Worm (Caenorhabditis elegans) whole organism, L4/young adult: Measurements from ENCODE around the gene catp-4.

Source experiments
- W03F9.2 ChIP-seq: fragments of 150-350 bp; optimal IDR thresholded peaks from 2 replicates; lab custom pipeline; 2014; ENCODE audit warnings: missing biosample characterization, missing genetic modification characterization
- dao-5 ChIP-seq: sonication (generic microtip); optimal IDR thresholded peaks from 2 replicates; lab custom pipeline; 2016; ENCODE audit warnings: missing genotype, missing genetic modification characterization, moderate library complexity, missing compliant biosample characterization
- him-1 ChIP-seq: sonication (generic microtip); optimal IDR thresholded peaks from 2 replicates; lab custom pipeline; 2016; ENCODE audit warnings: missing genotype, missing genetic modification reagents, missing genetic modification characterization, missing compliant biosample characterization

Gene catp-4

DNA sequence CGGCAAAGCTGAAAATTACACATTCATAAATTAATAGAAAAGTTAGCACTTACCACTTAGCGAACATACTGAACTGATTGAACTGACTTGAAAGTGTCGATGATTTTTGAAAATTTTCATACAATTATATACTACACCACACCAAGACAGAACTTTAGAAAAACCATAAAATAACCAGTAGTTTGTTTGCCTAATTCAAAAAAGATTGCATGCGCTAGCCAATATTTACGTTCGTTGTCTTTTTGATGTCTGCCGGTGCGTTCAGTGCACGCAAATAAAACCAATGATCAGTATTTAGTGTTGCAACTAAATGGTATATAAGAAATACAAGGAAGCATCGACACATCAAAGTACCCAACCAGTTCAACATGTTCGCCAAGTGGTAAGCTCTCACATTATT lies 12.8 kb upstream of the catp-4 start, which contains the start of the genes nspb-8 and nspb-9:
TSS of gene nspb-8 (minus strand) at position 101 of the 400 bp plus-strand sequence.
TSS of gene nspb-9 (plus strand) at position 311 of the 400 bp plus-strand sequence.
- TF ChIP-seq him-1 (no peak), W03F9.2 (tag; lab: Kevin White, UChicago) (no peak), dao-5 (tag; lab: Kevin White, UChicago) (no peak)

DNA sequence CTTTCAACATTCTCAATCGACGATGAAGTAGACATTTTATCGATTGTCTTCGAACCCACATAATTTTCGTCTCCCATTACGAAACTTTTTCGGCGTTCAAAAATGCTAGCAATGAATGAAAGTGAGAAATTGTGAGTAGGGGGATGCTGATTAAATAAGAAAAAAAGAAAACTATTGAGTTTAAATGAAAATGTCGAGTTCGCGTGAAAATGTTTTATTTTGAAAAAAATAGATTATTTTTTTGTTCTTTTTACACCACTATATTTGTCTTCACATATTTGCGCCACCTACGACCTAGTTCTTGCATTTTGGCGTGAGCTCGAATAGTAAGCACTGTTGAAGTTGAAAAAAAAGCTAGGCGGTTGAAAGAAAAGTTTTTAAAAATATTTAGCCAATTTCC lies 11.2 kb upstream of the catp-4 start, which contains the start of gene C01G12.3:
TSS of gene C01G12.3 (minus strand) at position 101 of the 400 bp plus-strand sequence.
- TF ChIP-seq dao-5 (tag; lab: Kevin White, UChicago) (no peak), W03F9.2 (tag; lab: Kevin White, UChicago) (no peak), him-1 (no peak)

DNA sequence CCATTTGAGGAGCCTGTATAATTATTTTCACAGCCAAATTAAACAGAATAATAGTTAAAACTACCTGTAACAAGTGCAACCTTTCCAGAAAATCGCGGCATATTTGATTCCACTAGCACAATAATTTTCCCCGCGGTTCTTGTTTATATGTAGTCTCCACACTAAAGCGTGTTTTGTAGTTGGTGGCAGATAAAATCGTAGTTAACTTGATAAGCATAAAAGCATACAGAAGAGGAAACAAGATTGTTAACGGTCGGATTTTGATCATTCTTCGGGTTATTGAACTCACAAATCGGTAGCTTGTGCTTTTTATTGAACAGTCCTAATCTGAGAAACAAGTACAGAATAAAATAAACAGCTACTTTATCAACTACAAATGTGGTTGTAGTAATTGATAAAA lies 6.0 kb upstream of the catp-4 start, which contains the start of gene C01G12.5:
TSS of gene C01G12.5 (minus strand) at position 101 of the 400 bp plus-strand sequence.
- TF ChIP-seq him-1: no peak
- no peak for TF ChIP-seq W03F9.2 (tag; lab: Kevin White, UChicago)
- no peak for TF ChIP-seq dao-5 (tag; lab: Kevin White, UChicago)

DNA sequence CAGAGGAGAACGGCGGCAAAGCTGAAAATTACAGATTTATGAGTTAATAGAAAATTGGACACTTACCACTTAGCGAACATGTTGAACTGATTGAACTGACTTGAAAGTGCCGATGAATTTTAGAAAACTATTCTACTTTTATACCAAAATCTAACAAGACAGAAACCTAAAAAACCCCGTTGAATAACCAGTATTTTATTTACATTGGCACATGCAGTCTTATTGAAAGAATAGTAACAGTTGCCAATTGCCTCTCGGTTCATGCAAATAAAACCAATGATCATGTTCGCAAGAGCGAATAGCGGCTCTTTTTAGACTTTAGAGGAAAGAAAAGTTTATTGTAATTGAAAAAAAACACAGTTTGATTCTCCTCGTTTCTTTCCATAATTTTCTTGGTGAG lies 5.2 kb upstream of the catp-4 start, which contains the start of gene nspb-10:
TSS of gene nspb-10 (minus strand) at position 101 of the 400 bp plus-strand sequence.
- no peak for TF ChIP-seq him-1
- no peak for TF ChIP-seq W03F9.2 (tag; lab: Kevin White, UChicago)
- no peak for TF ChIP-seq dao-5 (tag; lab: Kevin White, UChicago)

DNA sequence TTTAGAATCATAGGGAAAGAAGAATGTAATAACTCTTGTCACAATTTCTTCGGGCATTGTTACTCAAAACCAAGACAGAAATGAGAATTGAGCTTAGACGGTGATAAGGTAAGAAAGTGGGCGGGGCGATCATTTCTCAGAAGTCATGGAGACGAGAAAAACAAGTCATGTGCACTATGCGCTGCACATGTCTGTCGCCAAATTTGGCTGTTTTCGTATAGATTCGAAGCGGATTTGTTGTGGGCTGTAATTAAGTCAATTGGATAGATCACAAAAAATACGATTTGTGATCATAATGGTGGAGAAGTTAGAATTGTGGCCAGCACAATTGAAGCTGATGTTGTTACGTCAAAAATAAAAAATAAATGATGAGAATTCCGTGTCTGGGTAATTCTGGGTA lies 1.7 kb upstream of the catp-4 start, which contains the start of gene C01G12.7:
TSS of gene C01G12.7 (minus strand) at position 195 of the 400 bp plus-strand sequence.
- TF ChIP-seq dao-5 (tag; lab: Kevin White, UChicago) (no peak), him-1 (no peak), W03F9.2 (tag; lab: Kevin White, UChicago) (no peak)

DNA sequence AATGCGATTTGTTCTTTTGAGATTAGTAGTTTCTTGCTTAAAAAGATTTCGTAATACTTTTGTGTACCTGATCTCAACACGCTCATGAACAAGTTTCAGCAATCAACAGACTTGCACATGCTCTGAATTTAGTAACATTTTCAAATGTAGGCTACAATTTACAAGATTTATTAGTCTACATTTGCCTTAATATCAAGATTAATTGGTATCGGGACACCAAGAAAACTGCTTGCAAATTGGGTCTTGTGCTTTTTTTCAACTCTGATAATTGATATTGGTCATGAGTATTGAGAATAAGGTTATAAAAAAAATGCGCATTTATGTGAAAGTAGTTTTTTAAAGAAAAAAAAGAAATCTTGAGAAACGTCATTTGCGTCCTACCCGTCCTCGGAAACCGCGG lies 752 bp upstream of the catp-4 start:
- TF ChIP-seq W03F9.2 (tag; lab: Kevin White, UChicago): no peak
- no peak for TF ChIP-seq him-1
- no peak for TF ChIP-seq dao-5 (tag; lab: Kevin White, UChicago)

DNA sequence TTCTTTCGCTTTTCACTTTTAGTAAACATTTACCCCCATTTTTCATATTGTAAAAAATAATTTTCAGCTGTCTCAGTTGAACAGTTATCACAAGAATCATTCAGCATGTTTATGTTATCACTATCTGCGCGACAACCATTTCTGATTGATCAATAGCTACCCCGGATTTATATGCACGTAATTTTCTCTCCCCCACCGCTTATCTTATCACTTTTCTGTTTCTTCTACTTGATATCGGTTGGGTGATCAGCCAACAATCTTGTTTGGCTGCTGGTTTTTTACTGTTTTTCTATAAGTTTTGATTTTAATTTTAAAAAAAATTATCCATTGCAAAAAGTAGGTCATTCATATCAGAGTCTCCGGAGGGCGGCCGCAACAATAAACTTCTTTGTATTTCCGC lies 4.4 kb downstream of the catp-4 start:
- no peak for TF ChIP-seq dao-5 (tag; lab: Kevin White, UChicago)
- TF ChIP-seq W03F9.2 (tag; lab: Kevin White, UChicago): no peak
- no peak for TF ChIP-seq him-1

DNA sequence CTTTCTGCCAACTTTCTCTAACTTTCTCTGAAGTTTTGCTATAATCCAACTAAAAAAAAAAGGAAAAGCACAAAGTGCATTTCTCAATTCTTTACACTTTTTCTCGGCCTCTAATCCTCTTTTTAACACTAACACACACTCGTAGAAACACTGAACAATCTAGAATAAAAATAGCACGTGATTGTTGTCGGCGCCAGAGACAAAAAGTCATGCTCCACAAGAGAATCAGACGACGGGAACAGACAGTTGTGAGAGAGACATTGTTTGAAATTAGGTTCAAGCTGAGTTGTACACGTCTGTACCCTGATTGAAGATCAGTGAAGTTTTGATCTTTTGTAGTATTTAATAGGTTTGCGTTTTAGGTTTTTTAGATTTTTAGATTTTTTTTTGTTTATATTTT lies 5.0 kb downstream of the catp-4 start:
- TF ChIP-seq W03F9.2 (tag; lab: Kevin White, UChicago) (no peak), dao-5 (tag; lab: Kevin White, UChicago) (no peak), him-1 (no peak)

DNA sequence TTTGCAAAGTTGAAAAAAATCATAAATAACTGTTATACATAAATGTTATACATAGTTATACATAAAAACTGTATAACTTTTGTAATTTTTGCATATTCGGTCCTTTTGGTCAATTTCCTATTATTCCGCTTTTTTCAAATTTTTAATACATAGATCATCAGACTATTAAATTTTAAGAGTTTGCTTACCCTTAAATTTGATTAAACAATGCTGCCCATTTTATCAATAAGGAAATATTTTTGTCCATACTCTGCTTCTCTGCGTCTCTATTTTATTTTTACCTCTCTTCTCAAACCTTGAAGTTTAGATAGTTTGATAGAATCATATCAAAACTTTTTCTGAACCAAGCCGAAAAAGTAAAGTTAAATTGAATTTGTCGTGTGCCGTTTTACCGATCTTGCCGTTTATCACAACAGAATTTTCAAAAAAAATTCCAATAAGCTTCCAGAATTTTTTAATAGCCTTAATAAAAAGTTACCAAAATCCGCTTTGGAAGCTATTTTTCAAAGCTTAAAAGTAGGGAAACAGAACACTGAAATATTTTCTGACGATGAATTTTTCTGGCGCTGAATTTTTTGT lies 6.0 kb downstream of the catp-4 start:
- TF ChIP-seq him-1 (no peak), dao-5 (tag; lab: Kevin White, UChicago) (no peak), W03F9.2 (tag; lab: Kevin White, UChicago) (no peak)

DNA sequence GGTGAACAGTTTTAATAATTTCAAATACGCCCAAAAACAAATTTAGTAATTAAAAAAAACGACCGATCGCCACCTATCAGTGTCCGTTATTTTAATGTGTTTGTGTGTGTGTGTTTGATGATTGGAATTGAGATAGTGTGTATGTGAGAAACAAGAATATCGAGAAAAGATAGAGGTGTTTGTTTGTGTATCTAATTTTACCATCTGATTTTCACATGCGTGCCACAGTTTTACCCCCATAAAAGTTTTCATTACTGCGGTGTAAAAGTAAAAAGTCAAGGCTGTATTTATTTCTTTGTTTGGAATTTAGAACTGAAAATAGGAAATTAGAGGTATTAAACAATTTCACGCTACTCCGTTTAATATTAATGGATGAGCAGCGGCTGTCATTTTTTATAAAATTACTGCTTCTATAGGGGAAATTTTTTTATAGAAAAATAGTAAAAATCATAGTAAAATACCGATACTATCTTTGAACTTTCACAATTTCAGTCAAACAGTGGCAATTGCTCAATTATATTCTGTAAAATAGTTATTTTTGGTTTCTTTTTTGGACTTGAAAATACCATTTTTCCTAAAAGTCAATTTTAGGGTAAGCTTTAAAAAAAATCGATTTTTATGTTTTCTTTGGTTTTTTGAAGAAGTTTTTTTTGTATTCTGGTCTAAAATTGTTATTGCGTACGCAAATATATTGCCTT lies 6.7 kb downstream of the catp-4 start:
- TF ChIP-seq him-1 (no peak), dao-5 (tag; lab: Kevin White, UChicago) (no peak), W03F9.2 (tag; lab: Kevin White, UChicago) (no peak)

DNA sequence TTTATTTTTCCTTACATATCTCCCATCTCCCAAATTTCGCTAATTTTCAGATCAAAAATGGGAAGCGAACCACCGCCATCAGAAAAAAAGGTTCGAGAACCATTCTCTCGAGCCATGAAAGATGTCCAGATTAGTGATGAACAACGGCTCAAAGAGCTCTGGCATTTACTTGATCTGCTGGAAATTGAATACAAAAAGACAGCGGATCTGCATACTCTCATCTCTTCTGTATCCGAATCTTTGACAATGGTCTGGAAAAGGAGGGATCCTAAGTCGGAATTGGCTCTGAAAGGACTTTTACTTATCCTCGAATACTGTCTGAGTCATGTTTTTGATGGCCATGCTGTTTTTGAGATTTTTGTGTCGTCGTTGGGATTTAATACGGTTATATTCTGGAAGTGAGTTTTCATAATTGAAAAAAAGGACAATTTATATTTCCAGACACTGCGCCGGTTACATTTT lies 7.5 kb downstream of the catp-4 start, which contains the start of gene tps-2:
TSS of gene tps-2 (plus strand) at position 51 of the 462 bp plus-strand sequence.
- TF ChIP-seq dao-5 (tag; lab: Kevin White, UChicago): no peak
- no peak for TF ChIP-seq him-1
- no peak for TF ChIP-seq W03F9.2 (tag; lab: Kevin White, UChicago)

DNA sequence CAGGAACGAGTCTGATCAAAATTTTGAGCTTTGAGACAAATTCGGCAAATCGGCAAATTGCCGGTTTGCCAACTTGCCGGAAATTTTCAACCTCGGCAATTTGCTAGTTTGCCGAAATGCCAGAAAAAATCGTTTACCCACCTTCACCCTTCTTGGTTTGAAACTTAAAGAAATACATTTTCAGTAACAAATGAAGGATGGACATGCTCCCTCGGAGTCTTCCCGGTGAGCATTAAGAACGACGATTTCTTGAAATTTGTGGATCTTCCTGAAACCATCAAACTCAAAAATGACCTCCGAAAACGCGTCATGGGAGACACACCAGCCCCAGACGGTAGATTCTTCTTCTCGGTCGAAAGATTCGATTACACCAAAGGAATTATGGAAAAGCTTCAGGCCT lies 9.4 kb downstream of the catp-4 start:
- TF ChIP-seq dao-5 (tag; lab: Kevin White, UChicago): no peak
- TF ChIP-seq W03F9.2 (tag; lab: Kevin White, UChicago): no peak
- no peak for TF ChIP-seq him-1

DNA sequence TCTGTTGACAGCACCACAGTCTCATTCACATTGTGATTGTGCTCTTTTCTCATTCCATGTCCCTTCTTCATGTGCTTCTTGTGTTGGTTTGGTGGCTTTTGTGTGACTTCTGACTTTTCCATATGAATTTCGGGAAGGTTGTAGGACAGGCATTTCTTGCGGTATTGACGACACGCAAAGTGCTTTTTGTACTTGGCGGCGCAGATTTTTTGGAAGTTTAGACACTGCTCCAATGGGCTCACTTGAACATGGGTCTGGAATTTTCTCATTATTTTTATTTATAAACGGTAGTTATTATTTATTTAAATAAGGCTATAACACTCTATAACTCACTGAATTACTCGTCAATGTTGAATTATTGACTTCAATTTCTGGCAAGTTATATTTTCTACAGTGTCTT lies 10.9 kb downstream of the catp-4 start:
- no peak for TF ChIP-seq W03F9.2 (tag; lab: Kevin White, UChicago)

DNA sequence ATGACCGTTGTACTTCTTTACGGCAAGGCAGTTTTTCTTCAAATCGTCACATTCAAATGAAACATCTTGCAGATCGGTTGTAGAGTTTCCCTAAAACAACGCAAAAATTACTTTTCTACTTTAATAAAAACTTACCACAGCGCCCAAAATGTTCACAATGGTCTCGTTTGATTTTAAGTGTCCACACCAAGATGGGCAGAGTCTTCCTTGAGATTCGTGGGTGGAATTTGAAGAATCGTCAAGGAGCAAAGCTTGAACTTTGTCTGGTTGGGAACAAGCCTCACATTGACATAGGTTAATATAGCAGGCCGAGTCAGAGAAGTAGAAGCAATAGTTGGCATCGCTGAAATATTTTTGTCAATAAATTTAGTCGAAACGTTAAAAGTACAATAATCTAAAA lies 11.6 kb downstream of the catp-4 start:
- TF ChIP-seq him-1 (no peak), W03F9.2 (tag; lab: Kevin White, UChicago) (no peak), dao-5 (tag; lab: Kevin White, UChicago) (no peak)
